Fruit fly (Drosophila melanogaster): ENCODE results near the gene CG3285.

Gene CG3285

DNA sequence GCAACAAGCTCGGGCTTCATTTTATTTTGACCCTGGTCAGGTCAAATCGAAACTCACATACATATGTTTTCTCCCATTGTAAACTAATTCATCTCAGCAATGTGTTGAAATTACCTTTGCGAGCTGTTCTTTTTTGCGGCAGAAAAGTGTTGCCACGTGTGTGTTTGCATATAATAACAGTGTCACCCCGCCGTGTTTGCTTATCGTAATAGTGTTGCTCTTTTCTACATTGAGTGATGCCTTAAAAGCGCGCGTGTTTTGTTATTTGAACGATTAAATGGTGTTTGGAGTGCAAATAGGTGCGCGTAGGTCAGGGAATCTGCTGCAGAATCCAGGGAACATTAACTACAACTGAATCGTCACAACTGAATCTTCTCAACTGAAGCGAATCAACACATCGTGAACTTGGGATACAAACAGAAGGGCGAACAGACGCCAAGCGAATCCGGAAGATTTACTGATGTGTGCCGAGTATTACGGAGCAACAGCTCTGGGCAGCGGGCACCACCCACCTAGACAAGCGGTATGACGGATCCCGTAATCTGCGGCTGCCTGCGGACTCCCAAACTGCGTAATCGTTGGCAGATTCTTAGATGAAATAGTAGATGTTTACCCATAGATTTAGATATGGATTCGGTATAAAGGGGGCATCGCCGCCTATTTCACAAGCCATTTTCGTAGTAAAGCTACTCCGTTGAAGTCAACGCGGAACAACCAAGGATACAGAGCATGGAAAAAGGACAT is 22.0 kb upstream of the CG3285 start, which contains the start of gene CG15406 (continued):
- TF ChIP-seq ems (GFP tag; optimal IDR thresholded peaks at IDR 0.05) (no peak), shn (GFP tag; optimal IDR thresholded peaks at IDR 0.05) (no peak), Dll (GFP tag; IDR thresholded peaks at IDR 0.05; ENCODE audit: partially characterized antibody) (peak; percentile 22; the same call in 1 of the 4 replicates), Med (GFP tag) (peak; percentile 21), Bdp1 (GFP tag; optimal IDR thresholded peaks at IDR 0.05) (no peak), sna (GFP tag; IDR thresholded peaks at IDR 0.05; ENCODE audit: partially characterized antibody) (no peak), CG42726 (GFP tag; IDR thresholded peaks at IDR 0.05; ENCODE audit: partially characterized antibody) (no peak), CG9215 (GFP tag; IDR thresholded peaks at IDR 0.05) (no peak), nmo (GFP tag; optimal IDR thresholded peaks at IDR 0.05) (no peak), C15 (GFP tag; IDR thresholded peaks at IDR 0.05) (no peak), CG9727 (GFP tag; optimal IDR thresholded peaks at IDR 0.05) (no peak), CG16813 (GFP tag; IDR thresholded peaks at IDR 0.05; ENCODE audit: partially characterized antibody) (peak; percentile 51; the same call in 2 of the 3 replicates), CG1603 (tag; optimal IDR thresholded peaks at IDR 0.05) (no peak), CG8290 (GFP tag; optimal IDR thresholded peaks at IDR 0.05) (no peak), CG8290 (tag; optimal IDR thresholded peaks at IDR 0.05) (no peak), so (GFP tag; IDR thresholded peaks at IDR 0.05) (no peak), CG6272 (GFP tag; IDR thresholded peaks at IDR 0.05) (no peak), luna (GFP tag; optimal IDR thresholded peaks at IDR 0.05) (no peak), CG1792 (GFP tag; optimal IDR thresholded peaks at IDR 0.05) (no peak), NC2β (GFP tag; optimal IDR thresholded peaks at IDR 0.05) (no peak), lmd (GFP tag; IDR thresholded peaks at IDR 0.05) (no peak), CG10565 (GFP tag; optimal IDR thresholded peaks at IDR 0.05) (no peak), CG17912 (GFP tag; optimal IDR thresholded peaks at IDR 0.05) (no peak), Elba2 (GFP tag; optimal IDR thresholded peaks at IDR 0.05) (no peak), CG2875 (GFP tag; optimal IDR thresholded peaks at IDR 0.05) (no peak), Bgb (GFP tag; IDR thresholded peaks at IDR 0.05; ENCODE audit: partially characterized antibody) (0 out of 2 replicates have a peak, but pooled peaks have one; percentile 28), Hr51 (GFP tag; optimal IDR thresholded peaks at IDR 0.05) (no peak), Optix (GFP tag; IDR thresholded peaks at IDR 0.05) (no peak), Opbp (GFP tag; IDR thresholded peaks at IDR 0.05; ENCODE audit: partially characterized antibody) (peak; percentile 38; the same call in 2 of the 3 replicates), CG8281 (tag; optimal IDR thresholded peaks at IDR 0.05) (no peak), CG7987 (GFP tag; optimal IDR thresholded peaks at IDR 0.05) (no peak), lilli (GFP tag; optimal IDR thresholded peaks at IDR 0.05) (no peak), CG6654 (GFP tag; optimal IDR thresholded peaks at IDR 0.05) (no peak), Drgx (GFP tag; IDR thresholded peaks at IDR 0.05) (no peak), crp (GFP tag; optimal IDR thresholded peaks at IDR 0.05) (no peak), Jarid2 (GFP tag; optimal IDR thresholded peaks at IDR 0.05) (no peak), CG13287 (GFP tag; IDR thresholded peaks at IDR 0.05; ENCODE audit: partially characterized antibody) (peak; percentile 22; the same call in 1 of the 2 replicates), danr (GFP tag; IDR thresholded peaks at IDR 0.05) (no peak), CG9437 (GFP tag; optimal IDR thresholded peaks at IDR 0.05) (no peak), ssp (GFP tag; IDR thresholded peaks at IDR 0.05) (no peak), sr (GFP tag; IDR thresholded peaks at IDR 0.05) (no peak), CG1529 (GFP tag; optimal IDR thresholded peaks at IDR 0.05) (no peak), esg (GFP tag; conservative IDR thresholded peaks at IDR 0.05) (no peak), CG4282 (GFP tag; optimal IDR thresholded peaks at IDR 0.05) (no peak), ap (GFP tag; IDR thresholded peaks at IDR 0.05) (no peak), CG14860 (GFP tag; IDR thresholded peaks at IDR 0.05; ENCODE audit: partially characterized antibody) (peak; percentile 14; the same call in 1 of the 3 replicates), CG1024 (GFP tag; IDR thresholded peaks at IDR 0.05) (no peak), odd (GFP tag; optimal IDR thresholded peaks at IDR 0.05) (no peak), stwl (tag; optimal IDR thresholded peaks at IDR 0.05) (peak; percentile 98)

Data from whole organism, embryonic.